Fruit fly (Drosophila melanogaster) Kc167 (cell line): Measurements from ENCODE around the gene Cyp310a1.

Source experiments
- Sin3A ChIP-seq: fragments of >200 bp; optimal IDR thresholded peaks from 2 replicates; lab custom pipeline; 2018; ENCODE audit warnings: missing external identifiers
- h ChIP-seq: fragments of >200 bp; optimal IDR thresholded peaks from 3 replicates; lab custom pipeline; 2018; ENCODE audit warnings: missing external identifiers
- insv ChIP-seq: fragments of >200 bp; optimal IDR thresholded peaks from 3 replicates; lab custom pipeline; 2018; ENCODE audit warnings: missing external identifiers
- psq ChIP-seq: fragments of >200 bp; optimal IDR thresholded peaks from 2 replicates; lab custom pipeline; 2017; ENCODE audit warnings: missing external identifiers
- ttk ChIP-seq: sonication (Bioruptor generic); optimal IDR thresholded peaks from 2 replicates; lab custom pipeline; 2017; ENCODE audit warnings: missing external identifiers

- TF ChIP-seq Sin3A (lab: Kevin White, UChicago), result no peak
- TF ChIP-seq ttk (lab: Kevin White, UChicago), result no peak
- TF ChIP-seq insv (lab: Kevin White, UChicago), result no peak
- TF ChIP-seq psq (lab: Kevin White, UChicago), result no peak
- TF ChIP-seq h, result no peak
Measured at dm6 chr2L:18693877-18694723, 41.3 kb upstream of the Cyp310a1 start.
